Worm (Caenorhabditis elegans) whole organism, L2 larva: ENCODE measurements around the gene F28H6.6.

ENCODE experiments used
- R02D3.7 ChIP-seq: fragments of 150-350 bp; optimal IDR thresholded peaks from 2 replicates; lab custom pipeline; 2014; ENCODE audit warnings: missing biosample characterization, missing genetic modification characterization
- Y55F3AM.14 ChIP-seq: fragments of 200-800 bp; sonication (Bioruptor generic); optimal IDR thresholded peaks from 2 replicates; lab custom pipeline; 2018; ENCODE audit warnings: mild to moderate bottlenecking, missing genetic modification characterization, missing compliant biosample characterization
- ZK546.5 ChIP-seq: sonication (generic microtip); optimal IDR thresholded peaks from 2 replicates; lab custom pipeline; 2017; ENCODE audit warnings: missing biosample characterization, missing genetic modification characterization
- alr-1 ChIP-seq: fragments of 150-350 bp; optimal IDR thresholded peaks from 2 replicates; lab custom pipeline; 2014; ENCODE audit warnings: missing biosample characterization, missing genetic modification characterization
- aly-2 ChIP-seq: fragments of 150-350 bp; optimal IDR thresholded peaks from 2 replicates; lab custom pipeline; 2014; ENCODE audit warnings: missing biosample characterization, missing genetic modification characterization
- blmp-1 ChIP-seq: sonication (generic microtip); optimal IDR thresholded peaks from 2 replicates; lab custom pipeline; 2017; ENCODE audit warnings: missing genetic modification characterization, mild to moderate bottlenecking, missing compliant biosample characterization, antibody characterized with exemption, moderate library complexity; ENCODE audit not compliant: insufficient read depth
- ceh-82 ChIP-seq: fragments of 150-350 bp; optimal IDR thresholded peaks from 2 replicates; lab custom pipeline; 2014; ENCODE audit warnings: missing biosample characterization, missing genetic modification characterization
- crh-2 ChIP-seq: sonication (generic microtip); optimal IDR thresholded peaks from 2 replicates; lab custom pipeline; 2017; ENCODE audit warnings: missing biosample characterization, missing genetic modification characterization
- egl-27 ChIP-seq: sonication (generic microtip); optimal IDR thresholded peaks from 3 replicates; lab custom pipeline; 2017; ENCODE audit warnings: missing biosample characterization, missing genetic modification reagents, missing genetic modification characterization
- elt-1 ChIP-seq: fragments of 150-350 bp; optimal IDR thresholded peaks from 2 replicates; lab custom pipeline; 2014; ENCODE audit warnings: missing biosample characterization, missing genetic modification characterization
- elt-3 ChIP-seq: sonication (generic microtip); optimal IDR thresholded peaks from 2 replicates; lab custom pipeline; 2017; ENCODE audit warnings: missing biosample characterization, missing genetic modification characterization
- fos-1 ChIP-seq: fragments of 150-350 bp; optimal IDR thresholded peaks from 2 replicates; lab custom pipeline; 2014; ENCODE audit warnings: missing biosample characterization, missing genetic modification characterization
- gmeb-1 ChIP-seq: fragments of 150-350 bp; optimal IDR thresholded peaks from 2 replicates; lab custom pipeline; 2014; ENCODE audit warnings: missing biosample characterization, missing genetic modification characterization
- lin-11 ChIP-seq: fragments of 150-350 bp; sonication (generic microtip); optimal IDR thresholded peaks from 2 replicates; lab custom pipeline; 2014; ENCODE audit warnings: missing biosample characterization, missing genetic modification characterization, inconsistent platforms, mixed read lengths
- lin-39 ChIP-seq: fragments of 150-350 bp; optimal IDR thresholded peaks from 2 replicates; lab custom pipeline; 2014; ENCODE audit warnings: missing biosample characterization, missing genetic modification reagents, missing genetic modification characterization
- lsy-2 ChIP-seq, 2 experiments: fragments of 150-350 bp in 1 of 2; sonication (generic microtip) in 1 of 2; optimal IDR thresholded peaks; 2 replicates each; lab custom pipeline; 2014 to 2017; ENCODE audit warnings: missing biosample characterization in 2 of 2, missing genetic modification characterization in 2 of 2
- mab-5 ChIP-seq: fragments of 150-350 bp; optimal IDR thresholded peaks from 2 replicates; lab custom pipeline; 2014; ENCODE audit warnings: missing biosample characterization, missing genetic modification characterization
- mdl-1 ChIP-seq, 2 experiments: fragments of 150-350 bp in 1 of 2; sonication (generic microtip) in 1 of 2; optimal IDR thresholded peaks; 2 replicates each; lab custom pipeline; 2017; ENCODE audit warnings: missing biosample characterization in 2 of 2, missing genetic modification characterization in 2 of 2
- nhr-11 ChIP-seq: fragments of 150-350 bp; optimal IDR thresholded peaks from 2 replicates; lab custom pipeline; 2014; ENCODE audit warnings: missing biosample characterization, missing genetic modification characterization
- nhr-129 ChIP-seq: fragments of 150-350 bp; optimal IDR thresholded peaks from 2 replicates; lab custom pipeline; 2014; ENCODE audit warnings: missing biosample characterization, missing genetic modification characterization
- nhr-21 ChIP-seq: fragments of 150-350 bp; optimal IDR thresholded peaks from 2 replicates; lab custom pipeline; 2014; ENCODE audit warnings: missing biosample characterization, missing genetic modification characterization
- nhr-23 ChIP-seq: fragments of 150-350 bp; optimal IDR thresholded peaks from 2 replicates; lab custom pipeline; 2014; ENCODE audit warnings: missing biosample characterization, missing genetic modification reagents, missing genetic modification characterization
- nhr-237 ChIP-seq: fragments of 150-350 bp; optimal IDR thresholded peaks from 2 replicates; lab custom pipeline; 2014; ENCODE audit warnings: missing biosample characterization, missing genetic modification characterization
- nhr-25 ChIP-seq: fragments of 150-350 bp; sonication (generic microtip); optimal IDR thresholded peaks from 3 replicates; lab custom pipeline; 2014; ENCODE audit warnings: missing biosample characterization, missing genetic modification characterization
- nhr-6 ChIP-seq: fragments of 150-350 bp; optimal IDR thresholded peaks from 2 replicates; lab custom pipeline; 2014; ENCODE audit warnings: missing biosample characterization, missing genetic modification characterization
- peb-1 ChIP-seq: fragments of 150-350 bp; optimal IDR thresholded peaks from 2 replicates; lab custom pipeline; 2014; ENCODE audit warnings: missing biosample characterization, missing genetic modification characterization
- sma-3 ChIP-seq: sonication (generic microtip); optimal IDR thresholded peaks from 2 replicates; lab custom pipeline; 2016; ENCODE audit warnings: missing genetic modification reagents, missing genetic modification characterization, missing compliant biosample characterization
- sma-9 ChIP-seq, 2 experiments: fragments of 150-350 bp in 1 of 2; sonication (generic microtip) in 1 of 2; optimal IDR thresholded peaks; 2 replicates each; lab custom pipeline; 2014 to 2016; ENCODE audit warnings: missing genetic modification characterization in 2 of 2, mild to moderate bottlenecking in 1 of 2, missing biosample characterization in 1 of 2, missing compliant biosample characterization in 1 of 2, missing genetic modification reagents in 1 of 2, moderate library complexity in 1 of 2
- snpc-4 ChIP-seq: fragments of 150-350 bp; optimal IDR thresholded peaks from 2 replicates; lab custom pipeline; 2014; ENCODE audit warnings: missing biosample characterization, missing genetic modification characterization
- unc-39 ChIP-seq: fragments of 150-350 bp; optimal IDR thresholded peaks from 2 replicates; lab custom pipeline; 2014; ENCODE audit warnings: missing biosample characterization, missing genetic modification characterization
- unc-55 ChIP-seq: fragments of 150-350 bp; sonication (generic microtip); optimal IDR thresholded peaks from 3 replicates; lab custom pipeline; 2014; ENCODE audit warnings: missing biosample characterization, missing genetic modification reagents, missing genetic modification characterization
- unc-62 ChIP-seq: fragments of 150-350 bp; optimal IDR thresholded peaks from 2 replicates; lab custom pipeline; 2014; ENCODE audit warnings: missing biosample characterization, missing genetic modification reagents, missing genetic modification characterization
- zag-1 ChIP-seq: fragments of 150-350 bp; optimal IDR thresholded peaks from 2 replicates; lab custom pipeline; 2014; ENCODE audit warnings: missing biosample characterization, missing genetic modification characterization
- ztf-1 ChIP-seq: fragments of 200-800 bp; sonication (Bioruptor generic); conservative IDR thresholded peaks from 2 replicates; pipeline ENCODE4 v1.3.6; 2022; ENCODE audit warnings: missing genetic modification characterization, missing compliant biosample characterization
- ztf-4 ChIP-seq: fragments of 150-350 bp; optimal IDR thresholded peaks from 2 replicates; lab custom pipeline; 2014; ENCODE audit warnings: missing biosample characterization, missing genetic modification characterization

Gene F28H6.6

DNA sequence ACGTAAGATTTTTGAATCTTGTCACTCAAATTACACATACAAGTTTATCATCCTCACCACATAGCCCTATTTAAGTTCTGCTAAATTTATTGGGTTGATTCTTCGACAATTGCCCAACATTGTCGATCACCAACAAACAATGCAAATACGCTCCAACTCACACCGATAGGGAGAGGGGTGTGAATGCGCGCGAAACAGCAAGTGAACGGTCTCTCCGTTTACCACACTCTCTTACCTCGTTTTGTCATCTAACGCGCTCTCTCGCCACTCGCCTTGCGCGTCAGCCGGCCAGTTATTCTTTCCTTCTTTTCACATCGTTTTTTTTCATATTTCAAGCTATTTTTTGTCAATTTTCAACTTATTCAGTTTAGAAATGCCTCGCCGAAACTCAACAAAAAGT is 23.7 kb downstream of the F28H6.6 start, which contains the start of gene F16B12.6 (continued):
- TF ChIP-seq egl-27 (tag; lab: Kevin White, UChicago) (peak; percentile 56), unc-62 (GFP tag; lab: Kevin White, UChicago) (no peak), nhr-129 (tag; lab: Kevin White, UChicago) (peak; percentile 86), blmp-1 (tag; lab: Kevin White, UChicago) (no peak), nhr-21 (tag; lab: Kevin White, UChicago) (peak; percentile 71), zag-1 (tag; lab: Kevin White, UChicago) (no peak), peb-1 (tag; lab: Kevin White, UChicago) (no peak), crh-2 (tag; lab: Kevin White, UChicago) (peak; percentile 82), R02D3.7 (tag; lab: Kevin White, UChicago) (no peak), sma-9 (GFP tag; optimal IDR thresholded peaks at IDR 0.05; lab: Kevin White, UChicago) (peak; percentile 56), sma-9 (tag; optimal IDR thresholded peaks at IDR 0.05; lab: Kevin White, UChicago) (no peak), unc-55 (peak; percentile 89), fos-1 (tag; lab: Kevin White, UChicago) (peak; percentile 62), ceh-82 (tag; lab: Kevin White, UChicago) (no peak), ztf-1 (GFP tag; lab: Robert Waterston, UW) (no peak), mdl-1 (tag; optimal IDR thresholded peaks at IDR 0.05; lab: Kevin White, UChicago) (no peak), elt-3 (tag; lab: Kevin White, UChicago) (no peak), alr-1 (tag; lab: Kevin White, UChicago) (no peak), nhr-11 (tag; lab: Kevin White, UChicago) (no peak), ZK546.5 (tag; lab: Kevin White, UChicago) (no peak), aly-2 (no peak), Y55F3AM.14 (GFP tag; lab: Kevin White, UChicago) (no peak), ztf-4 (tag; lab: Kevin White, UChicago) (no peak)

DNA sequence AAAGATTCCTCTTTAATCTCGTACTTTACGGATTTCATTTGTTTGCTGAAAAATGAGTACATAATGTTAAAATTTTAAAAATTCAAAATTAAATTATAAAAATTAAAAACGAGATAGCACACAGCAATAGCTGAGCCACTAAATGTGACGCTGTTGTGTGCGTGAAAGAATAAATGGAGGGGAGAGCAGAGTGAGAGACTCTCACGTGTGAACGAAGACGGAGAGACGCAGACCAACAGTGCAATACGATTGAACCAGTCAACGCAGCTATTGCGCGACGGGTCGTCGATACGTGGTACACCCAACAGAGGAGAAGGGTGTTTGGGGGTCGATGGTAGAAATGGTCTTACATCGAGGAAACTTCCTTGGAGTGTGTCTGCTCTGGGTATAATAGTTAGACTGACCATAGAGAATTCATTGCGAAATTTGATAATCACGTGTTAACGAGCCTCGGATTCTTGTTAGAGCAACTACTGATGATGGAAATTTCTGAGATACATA is 27.0 kb downstream of the F28H6.6 start, which contains the start of gene F16B12.4:
Gene F16B12.4, minus strand, starts transcription at position 51 of the 501 bp plus-strand sequence.
- TF ChIP-seq nhr-6 (tag; lab: Kevin White, UChicago): no peak
- no peak for TF ChIP-seq mab-5 (tag; lab: Kevin White, UChicago)
- no peak for TF ChIP-seq ztf-4 (tag; lab: Kevin White, UChicago)
- TF ChIP-seq sma-3 (GFP tag; lab: Kevin White, UChicago): no peak
- no peak for TF ChIP-seq gmeb-1 (tag; lab: Kevin White, UChicago)
- no peak for TF ChIP-seq unc-62 (GFP tag; lab: Kevin White, UChicago)
- no peak for TF ChIP-seq ZK546.5 (tag; lab: Kevin White, UChicago)
- no peak for TF ChIP-seq lin-11
- no peak for TF ChIP-seq nhr-237 (tag; lab: Kevin White, UChicago)
- TF ChIP-seq elt-1: no peak
- TF ChIP-seq nhr-23 (tag; lab: Kevin White, UChicago): no peak
- TF ChIP-seq unc-39 (tag; lab: Kevin White, UChicago): no peak

DNA sequence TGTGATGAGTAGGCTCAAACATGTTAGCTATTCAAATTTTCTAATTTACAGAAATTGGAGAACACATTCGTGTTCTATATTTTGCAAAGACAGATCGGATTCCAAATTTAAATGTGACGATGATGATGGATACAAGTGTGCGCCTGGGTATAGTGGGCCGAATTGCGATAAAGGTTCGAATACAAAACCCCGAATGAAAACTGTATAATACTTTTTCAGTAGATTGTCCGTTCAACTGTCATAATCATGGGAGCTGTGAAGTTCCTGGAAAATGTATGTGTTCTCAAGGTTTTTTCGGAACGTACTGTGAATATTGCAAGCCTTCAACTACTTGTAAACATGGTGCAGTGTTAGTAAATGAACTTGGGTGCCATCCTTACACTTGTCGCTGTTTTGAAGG is 34.7 kb downstream of the F28H6.6 start:
- TF ChIP-seq ceh-82 (tag; lab: Kevin White, UChicago): no peak

DNA sequence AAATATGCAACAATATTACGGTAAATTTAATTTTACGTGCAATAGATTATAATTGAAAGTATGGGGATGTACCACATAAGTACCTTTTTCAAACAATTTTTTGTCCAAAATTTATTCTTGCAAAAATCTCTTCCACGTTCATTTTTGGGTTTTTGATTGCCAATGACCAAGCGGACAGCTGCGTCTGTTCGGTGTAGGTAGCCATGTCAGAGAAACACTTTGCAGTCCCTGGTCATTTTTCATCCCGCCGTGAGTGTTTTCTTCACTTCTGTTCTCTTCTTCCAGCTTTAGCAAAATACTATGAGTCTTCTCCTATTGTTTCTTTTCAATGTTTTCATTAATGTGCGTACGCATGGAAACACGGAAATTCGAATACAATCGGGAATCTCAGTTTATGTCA is 35.6 kb downstream of the F28H6.6 start, which contains the start of gene dsl-4:
Gene dsl-4, plus strand, starts transcription at position 301 of the 400 bp plus-strand sequence.
- TF ChIP-seq lsy-2 (tag; optimal IDR thresholded peaks at IDR 0.05; lab: Kevin White, UChicago) (no peak), lin-39 (tag; lab: Kevin White, UChicago) (no peak)

DNA sequence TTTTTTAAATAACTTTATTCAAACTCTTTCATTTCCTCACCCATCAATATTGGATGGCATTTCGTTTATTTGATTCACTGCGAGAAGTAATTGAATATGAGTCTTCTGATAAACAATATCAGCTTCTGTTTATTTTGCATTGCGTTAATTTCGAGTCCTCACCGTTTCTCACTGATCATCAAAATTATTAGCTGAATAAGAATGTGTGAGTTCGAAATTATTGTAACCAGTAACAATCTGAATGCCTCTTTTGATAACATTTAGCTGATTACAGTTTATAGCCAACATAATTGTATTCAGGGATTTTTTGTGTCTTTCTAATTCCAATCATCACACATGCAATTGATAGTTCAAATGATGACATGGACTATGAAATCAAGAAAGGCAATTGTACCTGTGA is 40.5 kb downstream of the F28H6.6 start, which contains the start of gene F16B12.1:
Gene F16B12.1, plus strand, starts transcription at position 301 of the 400 bp plus-strand sequence.
- TF ChIP-seq unc-55 (no peak), nhr-25 (tag; lab: Kevin White, UChicago) (no peak), ceh-82 (tag; lab: Kevin White, UChicago) (no peak), crh-2 (tag; lab: Kevin White, UChicago) (no peak), egl-27 (tag; lab: Kevin White, UChicago) (no peak), zag-1 (tag; lab: Kevin White, UChicago) (no peak), elt-1 (no peak), gmeb-1 (tag; lab: Kevin White, UChicago) (no peak), snpc-4 (no peak)
